Worm (Caenorhabditis elegans) whole organism, L4 larva: ENCODE results near the gene W06B4.2.

Experiments
- D1046.2 ChIP-seq: fragments of 200-800 bp; sonication (Bioruptor generic); IDR thresholded peaks from 2 replicates; pipeline ENCODE4 v1.3.6; 2022; ENCODE audit warnings: missing genetic modification characterization, missing compliant biosample characterization
- R02D3.7 ChIP-seq: fragments of 150-350 bp; sonication (generic microtip); optimal IDR thresholded peaks from 3 replicates; lab custom pipeline; 2014; ENCODE audit warnings: missing biosample characterization, missing genetic modification characterization
- Y48G9A.11 ChIP-seq: fragments of 200-800 bp; sonication (Bioruptor generic); IDR thresholded peaks from 2 replicates; pipeline ENCODE4 v1.3.6; 2022; ENCODE audit warnings: missing genetic modification reagents, missing genetic modification characterization, missing compliant biosample characterization
- Y5F2A.4 ChIP-seq: fragments of 200-800 bp; sonication (Bioruptor generic); optimal IDR thresholded peaks from 2 replicates; lab custom pipeline; 2018; ENCODE audit warnings: mild to moderate bottlenecking, missing genetic modification characterization, missing compliant biosample characterization
- ceh-82 ChIP-seq: sonication (generic microtip); optimal IDR thresholded peaks from 2 replicates; lab custom pipeline; 2017; ENCODE audit warnings: missing biosample characterization, missing genetic modification characterization
- daf-16 ChIP-seq, 3 experiments: sonication (generic microtip); optimal IDR thresholded peaks; 2 replicates each; lab custom pipeline; 2016 to 2017; ENCODE audit warnings: missing genetic modification characterization in 3 of 3, missing genetic modification reagents in 3 of 3, mild to moderate bottlenecking in 2 of 3, missing compliant biosample characterization in 2 of 3, missing biosample characterization in 1 of 3, moderate library complexity in 1 of 3
- dmd-6 ChIP-seq: fragments of 200-800 bp; sonication (Bioruptor generic); IDR thresholded peaks from 2 replicates; pipeline ENCODE4 v1.3.6; 2022; ENCODE audit warnings: missing genetic modification reagents, missing genetic modification characterization, missing compliant biosample characterization
- dpl-1 ChIP-seq: fragments of 150-350 bp; optimal IDR thresholded peaks from 2 replicates; lab custom pipeline; 2014; ENCODE audit warnings: missing biosample characterization, missing genetic modification reagents, missing genetic modification characterization
- dve-1 ChIP-seq: sonication (generic microtip); optimal IDR thresholded peaks from 2 replicates; lab custom pipeline; 2017; ENCODE audit warnings: antibody characterized with exemption, mild to moderate bottlenecking, missing genetic modification characterization, missing compliant biosample characterization; ENCODE audit not compliant: insufficient read depth
- fos-1 ChIP-seq: fragments of 150-350 bp; optimal IDR thresholded peaks from 2 replicates; lab custom pipeline; 2014; ENCODE audit warnings: missing biosample characterization, missing genetic modification characterization
- gei-8 ChIP-seq: fragments of 200-800 bp; sonication (Bioruptor generic); optimal IDR thresholded peaks from 2 replicates; lab custom pipeline; 2018; ENCODE audit warnings: mild to moderate bottlenecking, missing genetic modification characterization, missing compliant biosample characterization
- hlh-11 ChIP-seq: fragments of 200-800 bp; sonication (Bioruptor generic); optimal IDR thresholded peaks from 2 replicates; lab custom pipeline; 2018; ENCODE audit warnings: mild to moderate bottlenecking, missing genetic modification characterization, missing compliant biosample characterization
- hlh-30 ChIP-seq: sonication (generic microtip); optimal IDR thresholded peaks from 2 replicates; lab custom pipeline; 2017; ENCODE audit warnings: antibody characterized with exemption, mild to moderate bottlenecking, missing genetic modification characterization, missing compliant biosample characterization; ENCODE audit not compliant: insufficient read depth
- lim-7 ChIP-seq: fragments of 200-800 bp; sonication (Bioruptor generic); IDR thresholded peaks from 2 replicates; pipeline ENCODE4 v1.3.6; 2022; ENCODE audit warnings: missing genetic modification characterization, missing compliant biosample characterization
- lin-13 ChIP-seq: fragments of 150-350 bp; optimal IDR thresholded peaks from 2 replicates; lab custom pipeline; 2014; ENCODE audit warnings: missing biosample characterization, missing genetic modification reagents, missing genetic modification characterization
- lir-3 ChIP-seq: sonication (generic microtip); optimal IDR thresholded peaks from 2 replicates; lab custom pipeline; 2016; ENCODE audit warnings: mild to moderate bottlenecking, missing genetic modification characterization, missing compliant biosample characterization
- lsy-2 ChIP-seq, 2 experiments: fragments of 150-350 bp in 1 of 2; sonication (generic microtip) in 1 of 2; optimal IDR thresholded peaks; 2 replicates each; lab custom pipeline; 2014 to 2017; ENCODE audit warnings: missing biosample characterization in 2 of 2, missing genetic modification characterization in 2 of 2
- madf-5 ChIP-seq, 2 experiments: fragments of 200-800 bp; sonication (Bioruptor generic); IDR thresholded peaks; 2 replicates each; pipeline ENCODE4 v1.3.6; 2022; ENCODE audit warnings: missing compliant biosample characterization in 2 of 2, missing genetic modification characterization in 2 of 2
- mep-1 ChIP-seq: fragments of 150-350 bp; sonication (generic microtip); optimal IDR thresholded peaks from 3 replicates; lab custom pipeline; 2014; ENCODE audit warnings: missing biosample characterization, missing genetic modification characterization
- mes-2 ChIP-seq: sonication (generic microtip); optimal IDR thresholded peaks from 2 replicates; lab custom pipeline; 2016; ENCODE audit warnings: missing genotype, mild to moderate bottlenecking, missing genetic modification characterization, missing compliant biosample characterization; ENCODE audit not compliant: poor library complexity, severe bottlenecking
- nhr-10 ChIP-seq: fragments of 150-350 bp; optimal IDR thresholded peaks from 2 replicates; lab custom pipeline; 2014; ENCODE audit warnings: missing biosample characterization, missing genetic modification characterization
- nhr-102 ChIP-seq: sonication (generic microtip); optimal IDR thresholded peaks from 2 replicates; lab custom pipeline; 2016; ENCODE audit warnings: mild to moderate bottlenecking, missing genetic modification characterization, moderate library complexity, missing compliant biosample characterization
- nhr-28 ChIP-seq: fragments of 150-350 bp; optimal IDR thresholded peaks from 2 replicates; lab custom pipeline; 2014; ENCODE audit warnings: missing biosample characterization, missing genetic modification characterization
- nhr-48 ChIP-seq: sonication (generic microtip); optimal IDR thresholded peaks from 2 replicates; lab custom pipeline; 2016; ENCODE audit warnings: mild to moderate bottlenecking, missing genetic modification characterization, missing compliant biosample characterization
- nhr-77 ChIP-seq: fragments of 150-350 bp; optimal IDR thresholded peaks from 2 replicates; lab custom pipeline; 2014; ENCODE audit warnings: missing biosample characterization, missing genetic modification characterization
- pha-4 ChIP-seq, 2 experiments: fragments of 150-350 bp in 1 of 2; fragments of 200-800 bp in 1 of 2; sonication (Bioruptor generic) in 1 of 2; IDR thresholded peaks in 1 of 2; optimal IDR thresholded peaks in 1 of 2; 2 replicates each; pipeline versions ENCODE4 v1.3.6 to Lab custom; 2014 to 2022; ENCODE audit warnings: missing genetic modification characterization in 2 of 2, missing genetic modification reagents in 2 of 2, missing biosample characterization in 1 of 2, missing compliant biosample characterization in 1 of 2
- pqm-1 ChIP-seq: sonication (generic microtip); optimal IDR thresholded peaks from 2 replicates; lab custom pipeline; 2017; ENCODE audit warnings: missing biosample characterization, missing genetic modification characterization
- saeg-2 ChIP-seq: fragments of 200-800 bp; sonication (Bioruptor generic); IDR thresholded peaks from 2 replicates; pipeline ENCODE4 v1.3.6; 2022; ENCODE audit warnings: missing genetic modification reagents, missing genetic modification characterization, missing compliant biosample characterization
- sdz-12 ChIP-seq: fragments of 200-800 bp; sonication (Bioruptor generic); optimal IDR thresholded peaks from 2 replicates; lab custom pipeline; 2018; ENCODE audit warnings: mild to moderate bottlenecking, missing genetic modification characterization, missing compliant biosample characterization
- skn-1 ChIP-seq: fragments of 150-350 bp; optimal IDR thresholded peaks from 2 replicates; lab custom pipeline; 2014; ENCODE audit warnings: missing biosample characterization, missing genetic modification characterization
- tra-1 ChIP-seq: fragments of 200-800 bp; sonication (Bioruptor generic); IDR thresholded peaks from 2 replicates; pipeline ENCODE4 v1.3.6; 2022; ENCODE audit warnings: missing genetic modification reagents, missing genetic modification characterization, missing compliant biosample characterization
- unc-62 ChIP-seq, 3 experiments: fragments of 150-350 bp in 1 of 3; sonication (generic microtip); optimal IDR thresholded peaks in 2 of 3; peaks in 1 of 3; 1 replicate in 1 of 3; 2 replicates in 2 of 3; lab custom pipeline; 2014 to 2017; ENCODE audit warnings: missing biosample characterization in 3 of 3, missing genetic modification characterization in 3 of 3, missing genetic modification reagents in 3 of 3, missing genotype in 1 of 3
- vab-7 ChIP-seq: fragments of 200-800 bp; sonication (Bioruptor generic); IDR thresholded peaks from 2 replicates; pipeline ENCODE4 v1.3.6; 2022; ENCODE audit warnings: missing genetic modification reagents, missing genetic modification characterization, missing compliant biosample characterization
- zip-11 ChIP-seq: fragments of 200-800 bp; sonication (Bioruptor generic); IDR thresholded peaks from 2 replicates; pipeline ENCODE4 v1.3.6; 2022; ENCODE audit warnings: missing genetic modification characterization, missing compliant biosample characterization
- zip-2 ChIP-seq: fragments of 150-350 bp; optimal IDR thresholded peaks from 2 replicates; lab custom pipeline; 2014; ENCODE audit warnings: missing biosample characterization, missing genetic modification characterization
- ztf-11 ChIP-seq: fragments of 150-350 bp; optimal IDR thresholded peaks from 2 replicates; lab custom pipeline; 2014; ENCODE audit warnings: missing biosample characterization, missing genetic modification characterization
- ztf-7 ChIP-seq: fragments of 150-350 bp; optimal IDR thresholded peaks from 2 replicates; lab custom pipeline; 2014; ENCODE audit warnings: missing biosample characterization, missing genetic modification characterization

The W06B4.2 gene

DNA sequence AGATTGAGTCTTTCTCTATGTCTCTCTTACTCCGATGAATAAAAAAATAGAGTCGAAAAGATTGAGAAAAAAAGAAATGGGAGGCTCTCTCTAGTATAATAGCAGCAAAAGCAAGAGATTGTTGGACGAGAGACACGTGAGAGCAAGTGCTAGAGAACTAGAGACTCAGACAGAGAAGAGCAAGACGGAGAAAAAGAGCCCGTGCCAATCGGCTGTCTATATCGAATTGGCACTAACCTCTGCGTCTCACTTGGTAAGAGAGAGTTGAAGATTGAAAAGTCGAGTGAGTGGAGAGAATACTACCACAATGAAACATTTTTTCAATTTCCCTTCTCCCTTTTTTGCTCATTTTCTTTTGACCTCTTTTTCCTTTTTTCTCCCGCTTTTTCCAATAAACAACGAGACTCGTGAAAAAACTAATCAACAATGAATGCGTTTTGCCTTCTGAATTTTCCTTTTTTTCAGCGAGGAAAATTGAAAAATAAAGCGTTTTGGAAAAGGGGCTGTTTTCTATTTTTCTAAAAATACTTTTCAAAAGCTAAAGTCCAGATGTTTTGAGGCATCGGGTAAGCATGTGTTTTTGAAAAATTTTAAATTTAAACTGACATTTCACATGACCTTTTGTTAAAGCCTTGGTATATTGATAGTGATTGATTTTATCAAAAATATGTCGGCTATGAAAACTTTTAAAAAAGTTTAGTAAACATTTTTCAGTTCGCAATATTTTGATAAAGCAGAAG, 38.8 kb downstream of the W06B4.2 start (continued):
- TF ChIP-seq nhr-102 (tag; lab: Kevin White, UChicago) (no peak), zip-2 (tag; lab: Kevin White, UChicago) (no peak)

DNA sequence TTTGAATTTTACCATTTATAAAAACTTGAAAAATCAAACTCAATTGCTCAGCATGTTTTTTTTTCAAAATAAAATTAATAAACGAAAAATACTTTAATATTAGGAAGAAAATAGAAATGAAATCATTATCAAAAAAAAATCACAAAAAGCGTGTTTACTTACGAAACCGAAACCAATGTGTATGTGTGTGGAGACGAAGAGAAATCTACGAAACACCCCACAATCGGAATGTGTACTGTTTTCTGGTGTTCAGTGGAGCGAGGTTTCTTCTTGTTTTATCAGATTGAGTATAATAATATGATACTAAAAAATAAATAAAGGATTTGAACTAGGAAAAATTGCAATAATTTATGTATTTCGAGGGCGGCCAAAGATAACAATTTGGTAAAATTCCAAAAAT, 39.7 kb downstream of the W06B4.2 start:
- TF ChIP-seq tra-1 (GFP tag; lab: Robert Waterston, UW) (no peak), pqm-1 (tag; lab: Kevin White, UChicago) (peak; percentile 44), hlh-30 (tag; lab: Kevin White, UChicago) (peak; percentile 21), nhr-28 (tag; lab: Kevin White, UChicago) (peak; percentile 84), gei-8 (GFP tag; lab: Kevin White, UChicago) (no peak), dpl-1 (GFP tag; lab: Kevin White, UChicago) (peak; percentile 21), mes-2 (peak; percentile 48), nhr-10 (tag; lab: Kevin White, UChicago) (no peak), unc-62 (GFP tag; optimal IDR thresholded peaks at IDR 0.05 in 1 of 2; lab: Kevin White, UChicago) (no peak), unc-62 (tag; optimal IDR thresholded peaks at IDR 0.05; lab: Kevin White, UChicago) (no peak), dve-1 (peak; percentile 68), dmd-6 (GFP tag; lab: Robert Waterston, UW) (0 out of 2 replicates have a peak, but pooled peaks have one; percentile 29), hlh-11 (tag; lab: Kevin White, UChicago) (peak; percentile 57), daf-16 (GFP tag; optimal IDR thresholded peaks at IDR 0.05; lab: Kevin White, UChicago) (no peak), daf-16 (tag; optimal IDR thresholded peaks at IDR 0.05; lab: Kevin White, UChicago) (peak; percentile 98), ztf-7 (peak; percentile 15), lsy-2 (tag; optimal IDR thresholded peaks at IDR 0.05; lab: Kevin White, UChicago) (peak in 1 of 2 experiments; percentile 43), nhr-77 (tag; lab: Kevin White, UChicago) (peak; percentile 53), pha-4 (GFP tag; IDR thresholded peaks at IDR 0.05; lab: Robert Waterston, UW) (no peak), pha-4 (tag; optimal IDR thresholded peaks at IDR 0.05; lab: Kevin White, UChicago) (peak; percentile 70), mep-1 (peak; percentile 26), lir-3 (tag; lab: Kevin White, UChicago) (no peak)

DNA sequence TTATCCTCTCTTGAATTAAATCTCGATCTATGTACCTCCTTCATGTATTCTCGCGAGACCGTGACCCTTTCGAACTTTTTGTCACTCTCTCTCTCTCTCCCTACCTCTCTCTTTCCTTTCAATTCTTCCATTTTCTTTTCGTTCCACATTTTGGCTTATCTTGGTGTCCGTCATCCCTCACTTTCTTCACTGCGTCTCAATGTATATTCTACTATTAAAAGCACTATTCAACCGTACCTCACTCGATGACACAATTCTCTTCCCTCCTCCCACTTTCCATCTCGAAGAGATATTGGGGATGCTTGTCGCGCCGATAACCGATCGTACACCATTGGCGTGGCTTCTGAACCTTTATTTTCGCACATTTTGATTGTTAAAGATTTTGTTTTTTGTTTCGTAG, 42.7 kb downstream of the W06B4.2 start:
- TF ChIP-seq unc-62 (GFP tag; optimal IDR thresholded peaks at IDR 0.05 in 1 of 2; lab: Kevin White, UChicago), result peak in 1 of 2 experiments; percentile 63
- no peak for TF ChIP-seq unc-62 (tag; optimal IDR thresholded peaks at IDR 0.05; lab: Kevin White, UChicago)
- no peak for TF ChIP-seq lim-7 (GFP tag; lab: Robert Waterston, UW)

DNA sequence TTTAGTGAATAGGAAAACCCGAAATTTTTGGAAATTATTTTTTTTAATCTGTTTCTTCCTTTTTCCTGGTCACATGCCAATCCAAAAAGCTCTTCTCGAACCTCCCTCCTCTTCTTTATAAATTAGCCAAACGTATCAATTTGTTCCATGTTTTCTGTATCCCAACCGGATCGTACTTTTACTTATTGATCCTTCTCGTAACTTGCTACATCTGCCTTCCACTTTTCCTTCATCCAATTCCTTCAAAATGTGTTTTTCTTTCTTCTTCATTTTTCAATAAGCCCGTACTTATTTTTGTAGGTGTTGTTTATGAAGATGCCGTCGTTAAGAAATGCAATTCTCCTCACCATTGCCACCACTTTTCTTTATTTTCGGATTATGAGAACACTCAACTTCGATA, 43.9 kb downstream of the W06B4.2 start, which contains the start of gene cyp-23A1:
cyp-23A1 (plus strand) TSS at position 301 of the 400 bp plus-strand sequence.
- TF ChIP-seq ceh-82 (tag; lab: Kevin White, UChicago) (no peak), skn-1 (no peak), hlh-30 (tag; lab: Kevin White, UChicago) (no peak), tra-1 (GFP tag; lab: Robert Waterston, UW) (no peak), pqm-1 (tag; lab: Kevin White, UChicago) (no peak), ztf-7 (no peak), saeg-2 (no peak), Y48G9A.11 (GFP tag; lab: Robert Waterston, UW) (no peak), R02D3.7 (no peak), sdz-12 (no peak), zip-11 (GFP tag; lab: Robert Waterston, UW) (no peak), Y5F2A.4 (GFP tag; lab: Kevin White, UChicago) (no peak), ztf-11 (tag; lab: Kevin White, UChicago) (no peak), nhr-48 (no peak), mes-2 (no peak), D1046.2 (GFP tag; lab: Robert Waterston, UW) (no peak), vab-7 (GFP tag; lab: Robert Waterston, UW) (no peak), madf-5 (GFP tag; IDR thresholded peaks at IDR 0.05; lab: Robert Waterston, UW) (no peak), lin-13 (GFP tag; lab: Kevin White, UChicago) (no peak), fos-1 (tag; lab: Kevin White, UChicago) (no peak)
